Worm (Caenorhabditis elegans) whole organism, L3 larva: ENCODE measurements around the gene nhr-147.

Source experiments
- R02D3.7 ChIP-seq: fragments of 150-350 bp; optimal IDR thresholded peaks from 2 replicates; lab custom pipeline; 2014; ENCODE audit warnings: missing biosample characterization, missing genetic modification characterization
- aly-2 ChIP-seq: fragments of 150-350 bp; optimal IDR thresholded peaks from 2 replicates; lab custom pipeline; 2014; ENCODE audit warnings: missing biosample characterization, missing genetic modification characterization
- ama-1 ChIP-seq: fragments of 150-350 bp; optimal IDR thresholded peaks from 2 replicates; lab custom pipeline; 2018
- ceh-28 ChIP-seq: fragments of 150-350 bp; optimal IDR thresholded peaks from 2 replicates; lab custom pipeline; 2014; ENCODE audit warnings: missing biosample characterization, missing genetic modification reagents, missing genetic modification characterization
- daf-12 ChIP-seq: fragments of 150-350 bp; optimal IDR thresholded peaks from 2 replicates; lab custom pipeline; 2014; ENCODE audit warnings: missing biosample characterization, missing genetic modification reagents, missing genetic modification characterization
- egl-5 ChIP-seq: fragments of 150-350 bp; optimal IDR thresholded peaks from 2 replicates; lab custom pipeline; 2017; ENCODE audit warnings: missing biosample characterization, missing genetic modification reagents, missing genetic modification characterization, inconsistent platforms
- elt-1 ChIP-seq: fragments of 150-350 bp; optimal IDR thresholded peaks from 2 replicates; lab custom pipeline; 2014; ENCODE audit warnings: missing biosample characterization, missing genetic modification characterization
- elt-2 ChIP-seq: sonication (generic microtip); optimal IDR thresholded peaks from 2 replicates; lab custom pipeline; 2016; ENCODE audit warnings: missing genetic modification reagents, mild to moderate bottlenecking, missing genetic modification characterization, missing compliant biosample characterization
- elt-3 ChIP-seq, 3 experiments: fragments of 150-350 bp in 1 of 3; sonication (generic microtip) in 2 of 3; optimal IDR thresholded peaks; 2 replicates in 2 of 3; 4 replicates in 1 of 3; lab custom pipeline; 2014 to 2017; ENCODE audit warnings: missing biosample characterization in 3 of 3, missing genetic modification characterization in 3 of 3
- eor-1 ChIP-seq, 2 experiments: fragments of 150-350 bp; optimal IDR thresholded peaks; 2 replicates each; lab custom pipeline; 2014 to 2018; ENCODE audit warnings: missing biosample characterization in 2 of 2, missing genetic modification characterization in 2 of 2
- fkh-2 ChIP-seq: fragments of 150-350 bp; optimal IDR thresholded peaks from 2 replicates; lab custom pipeline; 2014; ENCODE audit warnings: missing biosample characterization, missing genetic modification reagents, missing genetic modification characterization
- fos-1 ChIP-seq: fragments of 150-350 bp; optimal IDR thresholded peaks from 2 replicates; lab custom pipeline; 2014; ENCODE audit warnings: missing biosample characterization, missing genetic modification characterization
- jun-1 ChIP-seq: fragments of 150-350 bp; optimal IDR thresholded peaks from 2 replicates; lab custom pipeline; 2014; ENCODE audit warnings: missing biosample characterization, missing genetic modification reagents, missing genetic modification characterization
- lin-15B ChIP-seq: fragments of 150-350 bp; optimal IDR thresholded peaks from 2 replicates; lab custom pipeline; 2014; ENCODE audit warnings: missing biosample characterization, missing genetic modification characterization
- lin-39 ChIP-seq: fragments of 150-350 bp; optimal IDR thresholded peaks from 2 replicates; lab custom pipeline; 2018; ENCODE audit warnings: missing biosample characterization, missing genetic modification reagents, missing genetic modification characterization
- lsy-12 ChIP-seq: sonication (generic microtip); optimal IDR thresholded peaks from 2 replicates; lab custom pipeline; 2016; ENCODE audit warnings: mild to moderate bottlenecking, missing genetic modification characterization, missing compliant biosample characterization
- mdl-1 ChIP-seq: fragments of 150-350 bp; optimal IDR thresholded peaks from 2 replicates; lab custom pipeline; 2014; ENCODE audit warnings: missing biosample characterization, missing genetic modification characterization
- mml-1 ChIP-seq: fragments of 150-350 bp; sonication (generic microtip); optimal IDR thresholded peaks from 3 replicates; lab custom pipeline; 2014; ENCODE audit warnings: missing biosample characterization, missing genetic modification characterization
- nhr-12 ChIP-seq: fragments of 150-350 bp; optimal IDR thresholded peaks from 2 replicates; lab custom pipeline; 2014; ENCODE audit warnings: missing biosample characterization, missing genetic modification characterization
- nhr-23 ChIP-seq: fragments of 150-350 bp; optimal IDR thresholded peaks from 2 replicates; lab custom pipeline; 2014; ENCODE audit warnings: missing biosample characterization, missing genetic modification reagents, missing genetic modification characterization
- nhr-237 ChIP-seq: fragments of 150-350 bp; optimal IDR thresholded peaks from 2 replicates; lab custom pipeline; 2014; ENCODE audit warnings: missing biosample characterization, missing genetic modification characterization
- nhr-25 ChIP-seq: sonication (generic microtip); optimal IDR thresholded peaks from 2 replicates; lab custom pipeline; 2017; ENCODE audit warnings: missing biosample characterization, missing genetic modification characterization
- nhr-28 ChIP-seq: fragments of 150-350 bp; optimal IDR thresholded peaks from 2 replicates; lab custom pipeline; 2014; ENCODE audit warnings: missing biosample characterization, missing genetic modification characterization
- nhr-43 ChIP-seq: sonication (generic microtip); optimal IDR thresholded peaks from 2 replicates; lab custom pipeline; 2016; ENCODE audit warnings: mild to moderate bottlenecking, missing genetic modification characterization, missing compliant biosample characterization; ENCODE audit not compliant: poor library complexity, severe bottlenecking
- nhr-77 ChIP-seq: fragments of 150-350 bp; optimal IDR thresholded peaks from 2 replicates; lab custom pipeline; 2014; ENCODE audit warnings: missing biosample characterization, missing genetic modification characterization
- pqm-1 ChIP-seq: fragments of 150-350 bp; optimal IDR thresholded peaks from 2 replicates; lab custom pipeline; 2017; ENCODE audit warnings: missing biosample characterization, missing genetic modification characterization, inconsistent platforms
- sea-2 ChIP-seq: fragments of 150-350 bp; sonication (generic microtip); optimal IDR thresholded peaks from 4 replicates; lab custom pipeline; 2014; ENCODE audit warnings: missing biosample characterization, missing genetic modification reagents, missing genetic modification characterization
- skn-1 ChIP-seq: fragments of 150-350 bp; optimal IDR thresholded peaks from 2 replicates; lab custom pipeline; 2014; ENCODE audit warnings: missing biosample characterization, missing genetic modification characterization
- snpc-4 ChIP-seq: fragments of 150-350 bp; optimal IDR thresholded peaks from 2 replicates; lab custom pipeline; 2014; ENCODE audit warnings: missing biosample characterization, missing genetic modification characterization
- tbx-2 ChIP-seq: sonication (generic microtip); optimal IDR thresholded peaks from 2 replicates; lab custom pipeline; 2016; ENCODE audit warnings: mild to moderate bottlenecking, missing genetic modification characterization, missing compliant biosample characterization
- unc-39 ChIP-seq: sonication (generic microtip); optimal IDR thresholded peaks from 4 replicates; lab custom pipeline; 2017; ENCODE audit warnings: missing biosample characterization, missing genetic modification characterization
- unc-62 ChIP-seq: fragments of 150-350 bp; sonication (generic microtip); optimal IDR thresholded peaks from 4 replicates; lab custom pipeline; 2014; ENCODE audit warnings: missing biosample characterization, missing genetic modification reagents, missing genetic modification characterization
- ztf-11 ChIP-seq: fragments of 150-350 bp; optimal IDR thresholded peaks from 2 replicates; lab custom pipeline; 2014; ENCODE audit warnings: missing biosample characterization, missing genetic modification characterization
- ztf-4 ChIP-seq: fragments of 150-350 bp; optimal IDR thresholded peaks from 2 replicates; lab custom pipeline; 2014; ENCODE audit warnings: missing biosample characterization, missing genetic modification characterization

Gene nhr-147

DNA sequence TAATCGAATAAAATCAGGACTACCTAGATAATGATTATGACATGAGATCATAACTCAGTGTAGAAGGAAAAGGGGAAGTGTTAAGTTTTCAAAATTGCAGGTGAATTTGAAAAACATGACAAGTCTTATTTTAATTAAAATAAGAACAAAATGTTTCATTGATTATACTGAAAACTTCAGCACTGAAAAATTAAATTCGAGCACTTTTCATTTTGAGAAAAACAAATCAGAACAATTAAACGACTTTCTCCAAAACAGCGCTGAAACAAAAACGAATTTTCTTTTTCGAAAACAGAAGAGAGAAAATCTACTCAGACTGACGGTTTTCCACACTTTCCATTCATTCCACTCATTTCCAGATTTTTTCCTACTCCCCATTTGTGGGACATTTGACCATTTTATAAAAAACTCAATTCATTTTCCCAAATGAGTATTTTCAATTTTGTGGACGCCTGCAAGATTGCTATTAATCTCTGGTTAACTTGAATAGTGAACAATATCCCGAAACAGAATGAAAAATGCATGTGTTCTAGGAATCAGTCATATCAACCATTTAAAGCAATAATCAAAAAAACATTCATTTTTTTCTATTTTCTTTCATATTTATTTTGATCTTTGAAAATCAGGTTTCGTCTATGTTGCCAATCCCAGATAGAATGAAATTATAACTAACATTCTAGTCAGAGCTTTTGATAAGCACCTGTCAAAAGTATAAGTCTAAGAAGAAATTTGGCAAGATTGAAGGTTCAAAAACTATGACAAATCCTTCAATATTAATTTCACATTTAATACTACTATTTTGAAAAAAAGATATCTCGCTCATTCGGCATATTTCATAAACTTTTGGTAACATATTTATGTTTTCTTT lies 6.8 kb downstream of the nhr-147 start, which contains the start of the genes srh-231 and srh-275:
Gene srh-231, minus strand, starts transcription at position 51 of the 868 bp plus-strand sequence.
Gene srh-275, plus strand, starts transcription at position 818 of the 868 bp plus-strand sequence.
- TF ChIP-seq R02D3.7: no peak
- TF ChIP-seq fkh-2 (tag; lab: Kevin White, UChicago): no peak
- TF ChIP-seq ztf-4 (tag; lab: Kevin White, UChicago): no peak

DNA sequence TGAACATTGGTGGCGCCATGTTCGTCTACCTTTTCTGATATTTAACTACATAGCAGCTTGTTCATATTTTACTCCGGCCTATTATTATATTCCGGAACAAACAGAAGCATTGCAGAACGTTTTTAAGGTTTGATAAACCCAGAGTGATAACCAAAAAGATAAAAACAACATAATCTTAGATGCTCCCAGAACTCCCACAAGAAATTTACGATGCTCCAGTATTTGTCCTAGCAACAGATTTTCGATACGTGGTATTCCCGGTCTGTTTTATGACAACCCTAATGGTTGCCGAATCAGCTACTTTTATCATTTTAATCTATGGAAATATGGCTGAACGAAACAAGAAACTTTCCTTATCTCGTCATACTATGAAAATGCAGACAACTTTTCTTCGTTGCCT lies 8.0 kb downstream of the nhr-147 start:
- TF ChIP-seq fos-1 (tag; lab: Kevin White, UChicago) (no peak), eor-1 (tag; optimal IDR thresholded peaks at IDR 0.05; lab: Kevin White, UChicago) (no peak), ztf-11 (no peak), ztf-4 (tag; lab: Kevin White, UChicago) (no peak), mml-1 (tag; lab: Kevin White, UChicago) (no peak), sea-2 (GFP tag; lab: Kevin White, UChicago) (no peak), unc-62 (GFP tag; lab: Kevin White, UChicago) (no peak), nhr-43 (no peak), ceh-28 (tag; lab: Kevin White, UChicago) (no peak), pqm-1 (no peak), ama-1 (lab: Kevin White, UChicago) (no peak)

DNA sequence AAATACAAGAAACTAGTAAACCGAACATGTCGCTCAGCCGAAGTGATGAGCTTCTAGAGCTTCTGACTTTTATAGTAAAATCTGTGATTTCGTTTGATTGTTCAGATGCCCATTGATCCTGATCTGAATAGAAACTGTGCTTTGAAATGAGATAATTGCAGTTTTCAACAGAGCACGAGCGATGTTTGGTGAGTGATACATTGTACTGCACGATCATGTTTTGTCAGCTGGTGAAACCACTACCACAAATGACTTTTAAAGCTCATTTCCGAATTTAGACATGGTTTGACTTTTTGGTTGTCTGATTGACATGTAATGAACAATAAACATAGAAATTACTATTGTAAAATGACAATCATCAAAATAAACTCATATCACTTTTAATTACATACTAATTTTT lies 9.9 kb downstream of the nhr-147 start, which contains the start of gene tag-293:
Gene tag-293, minus strand, starts transcription at position 101 of the 400 bp plus-strand sequence.
- no peak for TF ChIP-seq daf-12 (tag; lab: Kevin White, UChicago)
- no peak for TF ChIP-seq jun-1 (tag; lab: Kevin White, UChicago)
- no peak for TF ChIP-seq elt-1
- no peak for TF ChIP-seq nhr-237 (tag; lab: Kevin White, UChicago)
- TF ChIP-seq nhr-25 (tag; lab: Kevin White, UChicago): no peak
- TF ChIP-seq ama-1 (lab: Kevin White, UChicago): no peak

DNA sequence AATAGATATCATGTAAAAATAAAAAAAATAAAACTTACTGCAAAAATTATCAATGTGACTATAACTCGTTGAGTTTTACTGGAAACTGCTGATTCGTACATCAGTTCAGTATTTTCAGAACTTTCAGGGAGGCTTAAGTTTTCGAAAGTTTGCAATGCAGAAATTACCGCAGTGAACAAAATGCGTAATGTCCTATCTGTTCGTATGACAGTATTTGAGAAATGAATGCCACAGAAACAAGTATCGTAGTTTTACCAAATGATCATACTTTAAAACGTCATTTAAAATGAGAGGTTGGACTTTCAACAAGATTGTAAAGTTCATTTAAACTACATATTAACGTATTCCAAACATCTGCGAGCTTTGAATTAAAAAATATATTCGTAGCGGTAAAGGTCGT lies 11.1 kb downstream of the nhr-147 start, which contains the start of gene C03G6.21:
Gene C03G6.21, minus strand, starts transcription at position 101 of the 400 bp plus-strand sequence.
- no peak for TF ChIP-seq mdl-1
- TF ChIP-seq snpc-4 (tag; lab: Kevin White, UChicago): no peak
- TF ChIP-seq ama-1 (lab: Kevin White, UChicago): no peak
- TF ChIP-seq jun-1 (tag; lab: Kevin White, UChicago): no peak
- TF ChIP-seq elt-1: no peak
- TF ChIP-seq nhr-43: no peak
- TF ChIP-seq elt-3 (tag; optimal IDR thresholded peaks at IDR 0.05; lab: Kevin White, UChicago): no peak
- no peak for TF ChIP-seq skn-1 (tag; lab: Kevin White, UChicago)
- no peak for TF ChIP-seq daf-12 (tag; lab: Kevin White, UChicago)
- TF ChIP-seq nhr-23 (tag; lab: Kevin White, UChicago): no peak
- no peak for TF ChIP-seq elt-2 (tag; lab: Kevin White, UChicago)
- no peak for TF ChIP-seq unc-39
- no peak for TF ChIP-seq egl-5
- TF ChIP-seq nhr-77 (tag; lab: Kevin White, UChicago): no peak
- no peak for TF ChIP-seq lin-15B (tag; lab: Kevin White, UChicago)

DNA sequence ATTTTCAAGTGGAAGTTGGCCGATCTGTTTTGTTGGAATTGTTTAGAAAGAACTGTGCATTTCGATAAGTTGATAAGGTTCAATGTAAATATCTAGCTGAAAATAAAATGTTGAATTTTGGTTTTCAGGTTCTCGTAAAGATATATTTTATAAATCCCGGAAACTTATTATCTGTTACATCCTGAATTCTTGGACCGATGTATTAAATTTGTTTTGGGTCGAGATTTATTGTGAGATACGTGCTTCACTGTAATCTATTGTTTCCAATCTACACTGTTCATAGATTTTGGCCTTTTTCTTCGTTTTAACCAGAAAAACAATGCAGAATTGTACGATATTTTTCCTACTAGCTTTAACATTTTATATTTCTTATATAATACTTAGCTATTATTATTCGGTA lies 11.5 kb downstream of the nhr-147 start, which contains the start of gene C03G6.6:
Gene C03G6.6, plus strand, starts transcription at position 301 of the 400 bp plus-strand sequence.
- TF ChIP-seq tbx-2 (tag; lab: Kevin White, UChicago): no peak
- no peak for TF ChIP-seq aly-2 (tag; lab: Kevin White, UChicago)
- TF ChIP-seq, all 47 proteins: peak for 0

DNA sequence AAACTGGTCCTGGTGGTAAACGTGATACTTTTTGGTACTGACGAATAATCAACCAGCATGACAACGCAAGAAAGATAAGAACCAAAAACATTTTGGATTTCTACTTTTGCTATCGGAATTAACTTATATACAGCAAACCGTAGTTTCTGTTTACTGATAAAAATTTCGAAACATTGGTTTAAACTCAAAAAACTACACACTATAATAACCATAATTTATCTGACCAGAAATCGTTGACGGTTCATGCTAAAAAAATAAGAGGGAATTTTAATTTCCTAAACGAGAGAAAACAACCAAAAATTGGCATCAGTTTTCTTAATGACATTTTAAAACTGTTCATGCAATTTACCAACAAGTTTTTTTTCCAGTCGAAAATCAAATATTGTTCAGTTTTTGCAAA lies 16.1 kb downstream of the nhr-147 start, which contains the start of gene cyp-35A1:
Gene cyp-35A1, minus strand, starts transcription at position 101 of the 400 bp plus-strand sequence.
- TF ChIP-seq elt-3 (tag; optimal IDR thresholded peaks at IDR 0.05; lab: Kevin White, UChicago) (no peak), nhr-25 (tag; lab: Kevin White, UChicago) (no peak), nhr-12 (no peak), mdl-1 (no peak), unc-62 (GFP tag; lab: Kevin White, UChicago) (no peak), ceh-28 (tag; lab: Kevin White, UChicago) (no peak), nhr-28 (tag; lab: Kevin White, UChicago) (no peak), ztf-11 (no peak), eor-1 (tag; optimal IDR thresholded peaks at IDR 0.05; lab: Kevin White, UChicago) (no peak), lin-39 (tag; lab: Kevin White, UChicago) (no peak), snpc-4 (tag; lab: Kevin White, UChicago) (no peak), lsy-12 (tag; lab: Kevin White, UChicago) (no peak)
